Fruit fly (Drosophila melanogaster): ENCODE measurements around the gene CG4511.

CG4511 gene

dm6 chr3R:10852232-10852774 is 2.0 kb upstream of the CG4511 start, which contains the start of gene CG4565 (continued):
- TF ChIP-seq mirr (GFP tag; optimal IDR thresholded peaks at IDR 0.05) = peak; percentile 26
- no peak for TF ChIP-seq Gsc (GFP tag; IDR thresholded peaks at IDR 0.05)
- no peak for TF ChIP-seq shn (GFP tag; optimal IDR thresholded peaks at IDR 0.05)
- peak; percentile 71 for TF ChIP-seq CG10543 (GFP tag; optimal IDR thresholded peaks at IDR 0.05)
- TF ChIP-seq CG9797 (GFP tag; optimal IDR thresholded peaks at IDR 0.05) = peak; percentile 34
- peak; percentile 62 for TF ChIP-seq grn (GFP tag; optimal IDR thresholded peaks at IDR 0.05)
- no peak for TF ChIP-seq Hr39 (optimal IDR thresholded peaks at IDR 0.05)
- TF ChIP-seq gcm (GFP tag; optimal IDR thresholded peaks at IDR 0.05) = peak; percentile 17
- TF ChIP-seq Opbp (GFP tag; IDR thresholded peaks at IDR 0.05; ENCODE audit: partially characterized antibody) = peak; percentile 63; the same call in 2 of the 3 replicates
- TF ChIP-seq insv (GFP tag; optimal IDR thresholded peaks at IDR 0.05) = peak in 1 of 2 experiments; percentile 19
- peak; percentile 42; the same call in 1 of the 2 replicates for TF ChIP-seq Scr (GFP tag; IDR thresholded peaks at IDR 0.05; ENCODE audit: partially characterized antibody)
- peak; percentile 13 for TF ChIP-seq sens (GFP tag)
- TF ChIP-seq gfzf (GFP tag; optimal IDR thresholded peaks at IDR 0.05) = peak; percentile 68
- TF ChIP-seq sisA (GFP tag; IDR thresholded peaks at IDR 0.05) = no peak
- peak; percentile 33; the same call in 1 of the 2 replicates for TF ChIP-seq Atf6 (GFP tag; IDR thresholded peaks at IDR 0.05)
- no peak for TF ChIP-seq NC2β (GFP tag; optimal IDR thresholded peaks at IDR 0.05)
- peak; percentile 45 for TF ChIP-seq CG13287 (GFP tag; IDR thresholded peaks at IDR 0.05; ENCODE audit: partially characterized antibody)
- TF ChIP-seq chm (GFP tag; IDR thresholded peaks at IDR 0.05) = peak; percentile 53; the same call in 1 of the 2 replicates
- no peak for TF ChIP-seq Ets65A (GFP tag)
- TF ChIP-seq Bteb2 (GFP tag; optimal IDR thresholded peaks at IDR 0.05) = no peak
- TF ChIP-seq sug (tag; optimal IDR thresholded peaks at IDR 0.05) = peak; percentile 7
- TF ChIP-seq bbx (GFP tag; IDR thresholded peaks at IDR 0.05; ENCODE audit: partially characterized antibody) = peak; percentile 53
- TF ChIP-seq unc-4 (GFP tag; IDR thresholded peaks at IDR 0.05; ENCODE audit: partially characterized antibody) = peak; percentile 42; the same call in 1 of the 2 replicates
- peak; percentile 63; the same call in 1 of the 2 replicates for TF ChIP-seq crol (GFP tag; IDR thresholded peaks at IDR 0.05)

DNA sequence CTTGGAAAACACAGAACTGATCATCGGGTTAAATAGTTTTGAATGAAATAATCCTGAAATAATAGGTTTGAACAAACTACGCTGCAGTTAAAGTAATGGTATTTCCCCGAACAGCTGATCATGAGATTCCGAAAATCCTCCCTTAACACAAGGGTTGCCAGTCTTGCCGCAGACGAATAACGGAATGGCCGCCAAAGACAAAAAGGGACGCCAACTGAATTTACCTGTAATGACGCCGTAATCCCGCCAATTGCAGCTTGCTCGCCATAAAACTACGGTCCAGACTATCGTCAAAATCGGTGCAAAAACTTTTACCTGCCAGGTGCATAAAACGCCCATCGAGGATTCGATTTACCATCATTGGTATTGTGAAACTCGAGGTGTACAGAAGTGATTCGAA is 2.3 kb downstream of the CG4511 start, which contains the start of gene CG4570:
Gene CG4570, plus strand, starts transcription at position 190 of the 400 bp plus-strand sequence.
- TF ChIP-seq crp (GFP tag; optimal IDR thresholded peaks at IDR 0.05) (peak in 1 of 2 experiments; percentile 76), Atf6 (GFP tag; IDR thresholded peaks at IDR 0.05) (no peak), cad (GFP tag; optimal IDR thresholded peaks at IDR 0.05) (peak; percentile 62), seq (GFP tag; IDR thresholded peaks at IDR 0.05) (peak; percentile 14; the same call in 1 of the 2 replicates), gfzf (GFP tag; optimal IDR thresholded peaks at IDR 0.05) (peak; percentile 16), YL-1 (GFP tag; optimal IDR thresholded peaks at IDR 0.05) (peak; percentile 33), Dp (GFP tag; optimal IDR thresholded peaks at IDR 0.05) (peak; percentile 7), stwl (tag; optimal IDR thresholded peaks at IDR 0.05) (peak; percentile 5), MESR4 (GFP tag; optimal IDR thresholded peaks at IDR 0.05) (peak; percentile 29), phol (tag; optimal IDR thresholded peaks at IDR 0.05) (peak; percentile 74), trem (tag; optimal IDR thresholded peaks at IDR 0.05) (peak; percentile 48), CG10267 (tag; optimal IDR thresholded peaks at IDR 0.05) (no peak), shn (GFP tag; optimal IDR thresholded peaks at IDR 0.05) (no peak), tup (GFP tag; optimal IDR thresholded peaks at IDR 0.05) (no peak), D (optimal IDR thresholded peaks at IDR 0.05) (peak; percentile 13), D (GFP tag; optimal IDR thresholded peaks at IDR 0.05) (no peak), nerfin-1 (tag; optimal IDR thresholded peaks at IDR 0.05) (peak; percentile 83), danr (GFP tag; IDR thresholded peaks at IDR 0.05) (no peak)

Measured in whole organism, embryonic.